ENCODE assay signal across 3 fruit fly cellular contexts in the genomic region with DNA sequence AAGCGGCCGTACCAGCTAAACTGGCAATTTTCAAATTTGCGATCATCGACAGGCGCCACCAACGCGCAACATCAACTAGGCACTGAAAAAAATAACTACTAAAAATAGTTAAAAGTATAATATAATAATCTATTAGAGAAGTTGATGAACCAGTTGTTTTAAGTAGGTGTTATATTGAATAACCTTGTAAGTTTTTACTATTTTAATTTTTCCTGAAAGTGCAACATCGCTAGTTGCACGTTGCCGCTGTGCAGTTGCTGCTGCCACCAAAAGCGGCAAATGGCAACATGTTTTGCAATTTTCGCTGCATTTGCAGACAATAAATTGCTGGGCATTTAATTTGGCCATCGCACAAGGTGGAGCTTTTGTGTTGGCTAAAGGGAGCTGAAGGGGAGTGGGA.
TF ChIP-seq lines count a peak whose summit lies in the region.

No protein-coding gene starts in this region.

- no peak for TF ChIP-seq CTCF in whole organism, embryonic (GFP tag; optimal IDR thresholded peaks at IDR 0.05; lab: Kevin White, UChicago)

TF ChIP-seq in whole organism, embryonic, 481 proteins besides CTCF, POLR2A, EP300 and RAD21:
- TF ChIP-seq CG17359 (tag; optimal IDR thresholded peaks at IDR 0.05; lab: Kevin White, UChicago) (no peak), Drgx (GFP tag; IDR thresholded peaks at IDR 0.05; lab: Robert Waterston, UW) (peak; percentile 83), BtbVII (GFP tag; optimal IDR thresholded peaks at IDR 0.05; lab: Kevin White, UChicago) (no peak)

TF ChIP-seq in whole organism, prepupa, 60 proteins besides CTCF, POLR2A, EP300 and RAD21 (continues in another document):
- TF ChIP-seq fkh (GFP tag; optimal IDR thresholded peaks at IDR 0.05; lab: Kevin White, UChicago): no peak
- TF ChIP-seq CG32006 (GFP tag; optimal IDR thresholded peaks at IDR 0.05; lab: Kevin White, UChicago): peak; percentile 72
- TF ChIP-seq dsx (GFP tag; optimal IDR thresholded peaks at IDR 0.05; lab: Kevin White, UChicago; ENCODE audit: poor library complexity, severe bottlenecking): no peak
- TF ChIP-seq Eip75B (GFP tag; optimal IDR thresholded peaks at IDR 0.05; lab: Kevin White, UChicago): no peak
- peak in 1 of 2 experiments; percentile 2 for TF ChIP-seq salr (GFP tag; optimal IDR thresholded peaks at IDR 0.05; lab: Kevin White, UChicago)
- 0 out of 2 replicates have a peak, but pooled peaks have one; percentile 11 for TF ChIP-seq Gug (GFP tag; IDR thresholded peaks at IDR 0.05; lab: Robert Waterston, UW)
- TF ChIP-seq Met (GFP tag; optimal IDR thresholded peaks at IDR 0.05; lab: Kevin White, UChicago): no peak
- no peak for TF ChIP-seq Sox15 (GFP tag; optimal IDR thresholded peaks at IDR 0.05; lab: Kevin White, UChicago)
- no peak for TF ChIP-seq Smox (GFP tag; optimal IDR thresholded peaks at IDR 0.05; lab: Kevin White, UChicago)
- no peak for TF ChIP-seq fd59A (GFP tag; optimal IDR thresholded peaks at IDR 0.05; lab: Kevin White, UChicago)
- TF ChIP-seq CG11762 (GFP tag; optimal IDR thresholded peaks at IDR 0.05; lab: Kevin White, UChicago; ENCODE audit: insufficient read depth): no peak
- TF ChIP-seq CG8319 (GFP tag; optimal IDR thresholded peaks at IDR 0.05; lab: Kevin White, UChicago): no peak
- no peak for TF ChIP-seq CG8632 (GFP tag; optimal IDR thresholded peaks at IDR 0.05; lab: Kevin White, UChicago)
- no peak for TF ChIP-seq esn (GFP tag; optimal IDR thresholded peaks at IDR 0.05; lab: Kevin White, UChicago)
- TF ChIP-seq vri (GFP tag; optimal IDR thresholded peaks at IDR 0.05; lab: Kevin White, UChicago): no peak
- TF ChIP-seq CG6854 (GFP tag; optimal IDR thresholded peaks at IDR 0.05; lab: Kevin White, UChicago): no peak
- TF ChIP-seq CG3032 (tag; optimal IDR thresholded peaks at IDR 0.05; lab: Kevin White, UChicago): no peak
- no peak for TF ChIP-seq CG34406 (GFP tag; optimal IDR thresholded peaks at IDR 0.05; lab: Kevin White, UChicago)
- no peak for TF ChIP-seq topi (GFP tag; optimal IDR thresholded peaks at IDR 0.05; lab: Kevin White, UChicago)
- no peak for TF ChIP-seq CG6792 (GFP tag; optimal IDR thresholded peaks at IDR 0.05; lab: Kevin White, UChicago)
- TF ChIP-seq acj6 (GFP tag; optimal IDR thresholded peaks at IDR 0.05; lab: Kevin White, UChicago): no peak
- TF ChIP-seq pdm3 (GFP tag; optimal IDR thresholded peaks at IDR 0.05; lab: Kevin White, UChicago): peak; percentile 17
- no peak for TF ChIP-seq CG10669 (GFP tag; optimal IDR thresholded peaks at IDR 0.05; lab: Kevin White, UChicago)
- no peak for TF ChIP-seq fd85E (GFP tag; optimal IDR thresholded peaks at IDR 0.05; lab: Kevin White, UChicago)
- no peak for TF ChIP-seq CG6808 (GFP tag; optimal IDR thresholded peaks at IDR 0.05; lab: Kevin White, UChicago)
- TF ChIP-seq Ets21C (GFP tag; optimal IDR thresholded peaks at IDR 0.05; lab: Kevin White, UChicago): no peak
- TF ChIP-seq lz (GFP tag; optimal IDR thresholded peaks at IDR 0.05; lab: Kevin White, UChicago): no peak
- TF ChIP-seq Hr4 (GFP tag; optimal IDR thresholded peaks at IDR 0.05; lab: Kevin White, UChicago): peak; percentile 76
- no peak for TF ChIP-seq Eip78C (GFP tag; lab: Kevin White, UChicago)
- TF ChIP-seq CG3919 (GFP tag; optimal IDR thresholded peaks at IDR 0.05; lab: Kevin White, UChicago): no peak
- no peak for TF ChIP-seq CG31627 (GFP tag; optimal IDR thresholded peaks at IDR 0.05; lab: Kevin White, UChicago)
- no peak for TF ChIP-seq CG16779 (tag; optimal IDR thresholded peaks at IDR 0.05; lab: Kevin White, UChicago)
- no peak for TF ChIP-seq achi (GFP tag; optimal IDR thresholded peaks at IDR 0.05; lab: Kevin White, UChicago)
- TF ChIP-seq OdsH (GFP tag; optimal IDR thresholded peaks at IDR 0.05; lab: Kevin White, UChicago): peak; percentile 19
- no peak for TF ChIP-seq Hr38 (GFP tag; optimal IDR thresholded peaks at IDR 0.05; lab: Kevin White, UChicago)
- TF ChIP-seq Sox14 (GFP tag; optimal IDR thresholded peaks at IDR 0.05; lab: Kevin White, UChicago): no peak
- TF ChIP-seq CG9139 (GFP tag; optimal IDR thresholded peaks at IDR 0.05; lab: Kevin White, UChicago): no peak
- peak; percentile 43 for TF ChIP-seq net (GFP tag; optimal IDR thresholded peaks at IDR 0.05; lab: Kevin White, UChicago)
- no peak for TF ChIP-seq Ets96B (tag; optimal IDR thresholded peaks at IDR 0.05; lab: Kevin White, UChicago)
- TF ChIP-seq dac (GFP tag; optimal IDR thresholded peaks at IDR 0.05; lab: Kevin White, UChicago): peak; percentile 7
- peak; percentile 82 for TF ChIP-seq CG8119 (GFP tag; IDR thresholded peaks at IDR 0.05; lab: Robert Waterston, UW)
- peak; percentile 62 for TF ChIP-seq CG6163 (GFP tag; IDR thresholded peaks at IDR 0.05; lab: Robert Waterston, UW)
- TF ChIP-seq CG4318 (GFP tag; optimal IDR thresholded peaks at IDR 0.05; lab: Kevin White, UChicago): peak; percentile 56

TF ChIP-seq in whole organism, pupa, 21 proteins besides CTCF, POLR2A, EP300 and RAD21:
- TF ChIP-seq CG10348 (GFP tag; IDR thresholded peaks at IDR 0.05; lab: Robert Waterston, UW) (no peak), CG8301 (tag; optimal IDR thresholded peaks at IDR 0.05; lab: Kevin White, UChicago) (peak; percentile 35), CG32121 (GFP tag; IDR thresholded peaks at IDR 0.05; lab: Robert Waterston, UW) (peak; percentile 89), CG34367 (tag; optimal IDR thresholded peaks at IDR 0.05; lab: Kevin White, UChicago) (no peak), Ets98B (GFP tag; IDR thresholded peaks at IDR 0.05; lab: Robert Waterston, UW) (peak; percentile 78), fd96Ca (GFP tag; IDR thresholded peaks at IDR 0.05; lab: Robert Waterston, UW) (peak; percentile 80), CG14655 (GFP tag; optimal IDR thresholded peaks at IDR 0.05; lab: Kevin White, UChicago) (peak; percentile 44), rn (GFP tag; IDR thresholded peaks at IDR 0.05; lab: Robert Waterston, UW) (peak; percentile 40; the same call in 1 of the 2 replicates), CG4496 (GFP tag; IDR thresholded peaks at IDR 0.05; lab: Robert Waterston, UW) (peak; percentile 75; the same call in 2 of the 3 replicates), D1 (tag; optimal IDR thresholded peaks at IDR 0.05; lab: Kevin White, UChicago) (no peak)

Comparison
In these comparisons a context has a peak if more than half of its experiments do, and no peak if none do; other contexts are left out.
1. Of the 7 proteins assayed by ChIP-seq in both whole organism, embryonic and whole organism, prepupa: peak only in whole organism, embryonic: none; only in whole organism, prepupa: Gug; in both: none; in neither: 6.